Worm (Caenorhabditis elegans) whole organism, young adult: ENCODE results near the gene str-136.

ENCODE experiments used
- F39B2.1 ChIP-seq: fragments of 200-800 bp; sonication (Bioruptor generic); IDR thresholded peaks from 2 replicates; pipeline ENCODE4 v1.3.6; 2022; ENCODE audit warnings: missing genetic modification reagents, missing genetic modification characterization, missing compliant biosample characterization
- F49E8.2 ChIP-seq: sonication (generic microtip); optimal IDR thresholded peaks from 3 replicates; lab custom pipeline; 2017; ENCODE audit warnings: missing genetic modification characterization, mild to moderate bottlenecking, missing compliant biosample characterization, antibody characterized with exemption, moderate library complexity; ENCODE audit not compliant: insufficient read depth
- ama-1 ChIP-seq, 3 experiments: fragments of 150-350 bp in 1 of 3; sonication (generic microtip) in 2 of 3; optimal IDR thresholded peaks; 2 replicates each; lab custom pipeline; 2014 to 2018; ENCODE audit warnings: missing biosample characterization in 2 of 3, missing genetic modification characterization in 2 of 3, missing genetic modification reagents in 2 of 3
- ceh-27 ChIP-seq: fragments of 200-800 bp; sonication (Bioruptor generic); optimal IDR thresholded peaks from 2 replicates; lab custom pipeline; 2018; ENCODE audit warnings: mild to moderate bottlenecking, missing genetic modification characterization, moderate library complexity, missing compliant biosample characterization
- die-1 ChIP-seq: sonication (generic microtip); optimal IDR thresholded peaks from 2 replicates; lab custom pipeline; 2016; ENCODE audit warnings: missing genotype, mild to moderate bottlenecking, missing genetic modification characterization, missing compliant biosample characterization
- hmg-20 ChIP-seq: fragments of 200-800 bp; sonication (Bioruptor generic); IDR thresholded peaks from 2 replicates; pipeline ENCODE4 v1.3.6; 2022; ENCODE audit warnings: missing genetic modification reagents, missing genetic modification characterization, missing compliant biosample characterization
- madf-6 ChIP-seq: fragments of 200-800 bp; sonication (Bioruptor generic); IDR thresholded peaks from 2 replicates; pipeline ENCODE4 v1.3.6; 2022; ENCODE audit warnings: missing genetic modification reagents, missing genetic modification characterization, missing compliant biosample characterization
- nfya-1 ChIP-seq: sonication (generic microtip); optimal IDR thresholded peaks from 2 replicates; lab custom pipeline; 2017; ENCODE audit warnings: antibody characterized with exemption, missing compliant biosample characterization, missing genetic modification characterization, borderline replicate concordance; ENCODE audit not compliant: insufficient read depth
- snpc-4 ChIP-seq, 5 experiments: fragments of 150-350 bp in 1 of 5; sonication (generic microtip) in 4 of 5; optimal IDR thresholded peaks; 2 replicates each; lab custom pipeline; 2014 to 2018; ENCODE audit warnings: missing genetic modification characterization in 5 of 5, missing biosample characterization in 3 of 5, antibody characterized with exemption in 2 of 5, mild to moderate bottlenecking in 2 of 5, missing compliant biosample characterization in 2 of 5, missing genotype in 2 of 5, moderate library complexity in 2 of 5, missing genetic modification reagents in 1 of 5
- sptf-2 ChIP-seq: fragments of 200-800 bp; sonication (Bioruptor generic); optimal IDR thresholded peaks from 2 replicates; lab custom pipeline; 2018; ENCODE audit warnings: mild to moderate bottlenecking, missing genetic modification characterization, missing compliant biosample characterization
- tlf-1 ChIP-seq: fragments of 200-800 bp; sonication (Bioruptor generic); optimal IDR thresholded peaks from 2 replicates; lab custom pipeline; 2018; ENCODE audit warnings: mild to moderate bottlenecking, missing genetic modification characterization, missing compliant biosample characterization

DNA sequence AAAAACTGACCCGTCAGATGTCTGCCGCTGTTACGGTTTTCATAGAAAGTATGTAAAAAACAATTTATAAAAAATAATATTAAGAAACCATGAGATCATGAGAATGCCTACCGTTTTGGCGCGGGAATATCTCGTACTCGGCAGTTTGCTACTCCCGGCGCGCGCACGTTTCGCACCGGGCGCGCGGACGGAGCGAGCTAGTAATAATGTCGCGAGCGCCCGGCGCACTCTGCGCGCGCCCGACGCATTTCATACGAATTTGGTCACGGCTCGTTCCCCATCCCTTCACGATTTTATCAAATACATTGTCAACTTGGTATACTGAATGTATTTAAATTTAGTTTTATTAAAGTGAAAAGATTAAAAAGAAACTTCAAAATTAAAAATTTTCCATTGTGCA is 47.2 kb upstream of the str-136 start:
- TF ChIP-seq die-1 (tag; lab: Kevin White, UChicago), result no peak
- TF ChIP-seq nfya-1 (tag; lab: Kevin White, UChicago), result no peak
- TF ChIP-seq tlf-1, result no peak
- TF ChIP-seq ama-1 (optimal IDR thresholded peaks at IDR 0.05; lab: Kevin White, UChicago), result no peak
- no peak for TF ChIP-seq ama-1 (GFP tag; optimal IDR thresholded peaks at IDR 0.05; lab: Kevin White, UChicago)
- TF ChIP-seq snpc-4 (GFP tag; optimal IDR thresholded peaks at IDR 0.05; lab: Kevin White, UChicago), result no peak
- no peak for TF ChIP-seq snpc-4 (tag; optimal IDR thresholded peaks at IDR 0.05; lab: Kevin White, UChicago)
- no peak for TF ChIP-seq F49E8.2 (tag; lab: Kevin White, UChicago)
- no peak for TF ChIP-seq sptf-2 (GFP tag; lab: Kevin White, UChicago)
- no peak for TF ChIP-seq F39B2.1 (GFP tag; lab: Robert Waterston, UW)
- no peak for TF ChIP-seq madf-6 (GFP tag; lab: Robert Waterston, UW)
- no peak for TF ChIP-seq hmg-20
- TF ChIP-seq ceh-27, result no peak
